Fruit fly (Drosophila melanogaster) whole organism: ENCODE data around the gene ntc.

ENCODE experiments used
- CG8478 ChIP-seq: fragments of >200 bp; optimal IDR thresholded peaks from 2 replicates; lab custom pipeline; 2018; ENCODE audit warnings: inconsistent platforms
- psq ChIP-seq: fragments of >200 bp; optimal IDR thresholded peaks from 2 replicates; lab custom pipeline; 2017
- usp ChIP-seq: fragments of >200 bp; optimal IDR thresholded peaks from 2 replicates; lab custom pipeline; 2017; ENCODE audit warnings: missing biosample characterization, missing genetic modification characterization, mixed read lengths

- TF ChIP-seq psq (lab: Kevin White, UChicago) (no peak), CG8478 (no peak), usp (GFP tag; lab: Kevin White, UChicago) (no peak)
Observed at dm6 chr3L:3801343-3801742, 4.9 kb downstream of the ntc start.
